Fruit fly (Drosophila melanogaster) whole organism, wandering third instar larva: Measurements from ENCODE around the gene meigo.

Experiments
- GATAd ChIP-seq: sonication (Bioruptor generic); optimal IDR thresholded peaks from 2 replicates; lab custom pipeline; 2016; ENCODE audit warnings: missing biosample characterization, missing genetic modification characterization
- HLH106 ChIP-seq: fragments of 200-800 bp; optimal IDR thresholded peaks from 3 replicates; lab custom pipeline; 2019; ENCODE audit warnings: missing biosample characterization, mild to moderate bottlenecking, missing genetic modification characterization, moderate library complexity
- Hnf4 ChIP-seq: fragments of 200-800 bp; sonication (Bioruptor generic); optimal IDR thresholded peaks from 2 replicates; lab custom pipeline; 2016; ENCODE audit warnings: missing biosample characterization, mild to moderate bottlenecking, missing genetic modification characterization
- Hr78 ChIP-seq: fragments of >200 bp; optimal IDR thresholded peaks from 2 replicates; lab custom pipeline; 2017; ENCODE audit warnings: missing biosample characterization, missing genetic modification characterization
- Hr83 ChIP-seq: fragments of 200-300 bp; sonication (Bioruptor generic); optimal IDR thresholded peaks from 2 replicates; lab custom pipeline; 2016; ENCODE audit warnings: missing biosample characterization, mild to moderate bottlenecking, missing genetic modification characterization, moderate library complexity; ENCODE audit not compliant: poor library complexity, severe bottlenecking
- Jra ChIP-seq: sonication (Bioruptor generic); optimal IDR thresholded peaks from 2 replicates; lab custom pipeline; 2016; ENCODE audit warnings: missing biosample characterization, missing genetic modification characterization
- Mio ChIP-seq: sonication (Bioruptor generic); optimal IDR thresholded peaks from 2 replicates; lab custom pipeline; 2016; ENCODE audit warnings: missing biosample characterization, missing genetic modification characterization
- Myc ChIP-seq: fragments of >200 bp; optimal IDR thresholded peaks from 2 replicates; lab custom pipeline; 2017
- N ChIP-seq: fragments of >200 bp; optimal IDR thresholded peaks from 2 replicates; lab custom pipeline; 2018; ENCODE audit warnings: missing biosample characterization, missing external identifiers, missing genetic modification characterization
- OdsH ChIP-seq: fragments of 200-800 bp; sonication (Bioruptor generic); optimal IDR thresholded peaks from 2 replicates; lab custom pipeline; 2016; ENCODE audit warnings: missing biosample characterization, mild to moderate bottlenecking, missing genetic modification characterization
- Rel ChIP-seq, 2 experiments: fragments of 200-800 bp; sonication (Bioruptor generic) in 1 of 2; optimal IDR thresholded peaks; 2 replicates in 1 of 2; 3 replicates in 1 of 2; lab custom pipeline; 2016 to 2019; ENCODE audit warnings: mild to moderate bottlenecking in 2 of 2, missing biosample characterization in 2 of 2, missing genetic modification characterization in 2 of 2, moderate library complexity in 1 of 2
- Sp1 ChIP-seq: fragments of 200-800 bp; sonication (Bioruptor generic); optimal IDR thresholded peaks from 3 replicates; lab custom pipeline; 2019; ENCODE audit warnings: missing biosample characterization, mild to moderate bottlenecking, missing genetic modification characterization, moderate library complexity
- Vsx2 ChIP-seq: fragments of 200-300, 225-300 bp; sonication (Bioruptor generic); optimal IDR thresholded peaks from 2 replicates; lab custom pipeline; 2018; ENCODE audit warnings: missing biosample characterization, missing genetic modification characterization; ENCODE audit not compliant: partially characterized antibody
- br ChIP-seq: fragments of 200-800 bp; sonication (Bioruptor generic); optimal IDR thresholded peaks from 2 replicates; lab custom pipeline; 2016; ENCODE audit warnings: missing biosample characterization, missing genetic modification characterization
- brk ChIP-seq: fragments of 200-800 bp; sonication (Bioruptor generic); optimal IDR thresholded peaks from 2 replicates; lab custom pipeline; 2016; ENCODE audit warnings: missing biosample characterization, mild to moderate bottlenecking, missing genetic modification characterization
- dl ChIP-seq, 2 experiments: fragments of 175-275, 200-275 bp in 1 of 2; fragments of 200-275 bp in 1 of 2; sonication (Bioruptor generic); optimal IDR thresholded peaks; lab custom pipeline; 2018; ENCODE audit warnings: mild to moderate bottlenecking in 2 of 2, missing biosample characterization in 2 of 2, missing genetic modification characterization in 2 of 2, moderate library complexity in 2 of 2; ENCODE audit not compliant: partially characterized antibody in 2 of 2, insufficient read depth in 1 of 2
- ey ChIP-seq: fragments of 200-800 bp; sonication (Bioruptor generic); optimal IDR thresholded peaks from 2 replicates; lab custom pipeline; 2016; ENCODE audit warnings: missing biosample characterization, missing genetic modification characterization
- foxo ChIP-seq, 2 experiments: fragments of 200-800 bp; sonication (Bioruptor generic); optimal IDR thresholded peaks; 2 replicates in 1 of 2; 3 replicates in 1 of 2; lab custom pipeline; 2016 to 2017; ENCODE audit warnings: missing biosample characterization in 2 of 2, missing genetic modification characterization in 2 of 2
- fru ChIP-seq: fragments of 200-800 bp; sonication (Bioruptor generic); optimal IDR thresholded peaks from 3 replicates; lab custom pipeline; 2016; ENCODE audit warnings: missing biosample characterization, mild to moderate bottlenecking, missing genetic modification characterization
- h ChIP-seq: fragments of 200-800 bp; sonication (Bioruptor generic); optimal IDR thresholded peaks from 3 replicates; lab custom pipeline; 2016; ENCODE audit warnings: missing biosample characterization, mild to moderate bottlenecking, missing genetic modification characterization
- jim ChIP-seq: fragments of 175-275, 200-325 bp; sonication (Bioruptor generic); optimal IDR thresholded peaks from 2 replicates; lab custom pipeline; 2016; ENCODE audit warnings: missing biosample characterization, mild to moderate bottlenecking, missing genetic modification characterization
- lola ChIP-seq: fragments of >200 bp; optimal IDR thresholded peaks from 2 replicates; lab custom pipeline; 2017; ENCODE audit warnings: missing biosample characterization, missing genetic modification characterization
- pan ChIP-seq: fragments of >200 bp; optimal IDR thresholded peaks from 2 replicates; lab custom pipeline; 2017
- rgr ChIP-seq: fragments of 200-800 bp; sonication (Bioruptor generic); optimal IDR thresholded peaks from 3 replicates; lab custom pipeline; 2016; ENCODE audit warnings: missing biosample characterization, mild to moderate bottlenecking, missing genetic modification characterization
- sage ChIP-seq: fragments of 200-800 bp; sonication (Bioruptor generic); optimal IDR thresholded peaks from 2 replicates; lab custom pipeline; 2016; ENCODE audit warnings: missing biosample characterization, mild to moderate bottlenecking, missing genetic modification characterization
- sv ChIP-seq: fragments of 200-800 bp; sonication (Bioruptor generic); optimal IDR thresholded peaks from 3 replicates; lab custom pipeline; 2016; ENCODE audit warnings: missing biosample characterization, missing genetic modification characterization
- tai ChIP-seq: sonication (Bioruptor generic); optimal IDR thresholded peaks from 2 replicates; lab custom pipeline; 2016; ENCODE audit warnings: missing biosample characterization, missing genetic modification characterization
- usp ChIP-seq: fragments of >200 bp; optimal IDR thresholded peaks from 2 replicates; lab custom pipeline; 2017; ENCODE audit warnings: missing biosample characterization, missing genetic modification characterization
- woc ChIP-seq: sonication (Bioruptor generic); optimal IDR thresholded peaks from 2 replicates; lab custom pipeline; 2016; ENCODE audit warnings: missing biosample characterization, mild to moderate bottlenecking, missing genetic modification characterization

Gene meigo

DNA sequence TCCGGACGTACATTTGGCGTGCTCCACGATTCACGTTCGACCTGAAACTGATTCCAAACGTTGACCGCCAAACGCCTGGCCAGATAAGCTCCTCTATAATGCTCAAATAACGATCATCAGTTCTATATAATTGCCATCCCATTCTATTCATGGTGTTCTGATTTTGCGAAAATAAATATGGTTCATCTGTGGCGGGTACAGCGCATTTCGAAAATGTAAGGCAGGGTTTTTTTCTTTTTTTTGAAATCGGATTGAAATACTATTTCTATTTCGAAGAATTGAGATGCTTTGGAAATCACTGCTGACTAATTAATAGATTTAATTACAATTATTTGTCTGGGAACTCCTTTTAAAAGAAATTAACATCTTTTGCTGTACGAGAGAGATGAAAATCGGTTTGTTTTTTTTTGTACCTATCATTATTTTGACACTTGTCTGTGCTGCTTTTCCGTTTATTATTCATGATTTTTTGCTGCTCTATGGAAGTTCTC, 23.0 kb downstream of the meigo start, which contains the start of gene cDIP:
TSS of gene cDIP (minus strand) at position 51 of the 491 bp plus-strand sequence.
- TF ChIP-seq Mio (no peak), Hr78 (GFP tag; lab: Kevin White, UChicago) (no peak), GATAd (no peak), usp (GFP tag; lab: Kevin White, UChicago) (no peak), rgr (GFP tag; lab: Kevin White, UChicago) (no peak), Hnf4 (GFP tag; lab: Kevin White, UChicago) (no peak), h (no peak), fru (GFP tag; lab: Kevin White, UChicago) (no peak), woc (GFP tag; lab: Kevin White, UChicago) (no peak), foxo (GFP tag; optimal IDR thresholded peaks at IDR 0.05; lab: Kevin White, UChicago) (no peak), N (GFP tag; lab: Kevin White, UChicago) (no peak), Vsx2 (GFP tag; lab: Kevin White, UChicago) (no peak), Jra (GFP tag; lab: Kevin White, UChicago) (no peak), HLH106 (tag; lab: Kevin White, UChicago) (no peak), Sp1 (GFP tag; lab: Kevin White, UChicago) (no peak)

DNA sequence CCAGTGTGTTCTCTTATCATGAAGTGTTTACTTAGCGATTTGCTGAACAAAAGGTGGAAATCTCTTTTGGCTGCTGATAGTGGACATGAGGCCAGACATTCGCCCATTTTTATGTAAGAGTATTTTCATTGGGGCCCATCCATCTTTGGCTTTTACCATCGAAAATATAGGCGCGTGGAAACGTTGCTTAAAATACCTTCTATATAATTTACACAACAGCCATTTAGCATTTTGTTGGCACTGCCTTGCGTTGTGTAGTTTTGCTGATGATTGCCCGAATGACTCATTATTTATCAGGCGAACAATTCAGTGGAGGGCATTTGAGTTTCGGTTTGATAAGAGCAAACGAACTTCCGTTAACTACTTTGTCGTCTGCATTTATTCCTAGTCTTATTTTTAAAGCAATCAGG, 23.6 kb downstream of the meigo start:
- no peak for TF ChIP-seq jim (GFP tag; lab: Kevin White, UChicago)
- peak in 1 of 2 experiments; percentile 19 for TF ChIP-seq foxo (GFP tag; optimal IDR thresholded peaks at IDR 0.05; lab: Kevin White, UChicago)
- TF ChIP-seq fru (GFP tag; lab: Kevin White, UChicago) = peak; percentile 2

DNA sequence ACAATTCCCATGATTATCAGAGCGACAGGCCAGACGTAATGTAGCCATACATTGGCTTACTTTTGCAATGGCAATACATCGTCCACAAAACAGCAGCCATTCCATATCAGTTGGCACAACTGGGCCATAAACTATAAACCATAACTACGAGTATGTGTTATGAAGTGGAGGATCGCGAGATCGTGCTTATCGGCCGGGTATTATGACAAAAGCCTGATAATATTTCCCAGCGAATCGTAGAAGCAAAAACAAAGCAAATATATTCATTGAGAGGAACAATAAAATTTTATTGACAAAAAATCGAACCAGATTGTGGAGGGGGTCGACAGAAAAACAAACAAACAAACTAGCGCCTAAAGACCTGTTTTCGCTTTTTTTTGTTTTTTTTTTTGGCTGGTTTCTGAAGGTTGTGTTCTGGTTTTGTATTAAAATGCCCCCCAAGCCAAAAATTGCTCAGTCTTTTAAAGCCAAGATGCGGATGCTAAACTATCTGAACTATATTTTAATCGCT, 25.3 kb downstream of the meigo start, which contains the start of gene CG5810:
TSS of gene CG5810 (plus strand) at position 461 of the 511 bp plus-strand sequence.
- no peak for TF ChIP-seq Rel (GFP tag; optimal IDR thresholded peaks at IDR 0.05; lab: Kevin White, UChicago)
- peak; percentile 60 for TF ChIP-seq Rel (tag; optimal IDR thresholded peaks at IDR 0.05; lab: Kevin White, UChicago)
- TF ChIP-seq tai (GFP tag; lab: Kevin White, UChicago) = no peak
- peak; percentile 2 for TF ChIP-seq rgr (GFP tag; lab: Kevin White, UChicago)
- no peak for TF ChIP-seq lola (GFP tag; lab: Kevin White, UChicago)

DNA sequence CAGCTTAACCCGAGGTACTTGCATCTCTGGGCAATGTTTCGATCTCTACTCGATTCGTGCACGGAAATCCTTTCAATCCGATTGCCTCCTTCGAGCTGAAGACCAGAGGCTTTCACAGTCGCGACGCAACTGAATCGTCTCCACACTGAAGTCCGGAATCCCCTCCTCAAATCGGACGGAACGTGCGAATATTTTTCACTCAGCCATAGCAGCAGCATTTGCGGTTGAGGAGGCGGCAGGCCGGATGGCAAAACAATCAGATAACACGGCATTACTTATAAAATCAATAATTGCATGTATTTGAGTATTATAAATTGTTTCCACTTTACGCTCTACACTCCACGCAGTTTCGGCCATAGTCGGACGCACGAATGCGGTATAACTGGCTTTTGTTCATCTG, 30.0 kb downstream of the meigo start, which contains the start of gene Snmp1:
TSS of gene Snmp1 (minus strand) at position 101 of the 400 bp plus-strand sequence.
- TF ChIP-seq sage (GFP tag; lab: Kevin White, UChicago) = no peak
- TF ChIP-seq tai (GFP tag; lab: Kevin White, UChicago) = no peak
- TF ChIP-seq pan (lab: Kevin White, UChicago) = no peak
- no peak for TF ChIP-seq N (GFP tag; lab: Kevin White, UChicago)
- TF ChIP-seq br (GFP tag; lab: Kevin White, UChicago) = no peak
- no peak for TF ChIP-seq brk
- TF ChIP-seq fru (GFP tag; lab: Kevin White, UChicago) = no peak
- no peak for TF ChIP-seq GATAd
- TF ChIP-seq foxo (GFP tag; optimal IDR thresholded peaks at IDR 0.05; lab: Kevin White, UChicago) = no peak
- TF ChIP-seq rgr (GFP tag; lab: Kevin White, UChicago) = no peak
- TF ChIP-seq lola (GFP tag; lab: Kevin White, UChicago) = no peak

DNA sequence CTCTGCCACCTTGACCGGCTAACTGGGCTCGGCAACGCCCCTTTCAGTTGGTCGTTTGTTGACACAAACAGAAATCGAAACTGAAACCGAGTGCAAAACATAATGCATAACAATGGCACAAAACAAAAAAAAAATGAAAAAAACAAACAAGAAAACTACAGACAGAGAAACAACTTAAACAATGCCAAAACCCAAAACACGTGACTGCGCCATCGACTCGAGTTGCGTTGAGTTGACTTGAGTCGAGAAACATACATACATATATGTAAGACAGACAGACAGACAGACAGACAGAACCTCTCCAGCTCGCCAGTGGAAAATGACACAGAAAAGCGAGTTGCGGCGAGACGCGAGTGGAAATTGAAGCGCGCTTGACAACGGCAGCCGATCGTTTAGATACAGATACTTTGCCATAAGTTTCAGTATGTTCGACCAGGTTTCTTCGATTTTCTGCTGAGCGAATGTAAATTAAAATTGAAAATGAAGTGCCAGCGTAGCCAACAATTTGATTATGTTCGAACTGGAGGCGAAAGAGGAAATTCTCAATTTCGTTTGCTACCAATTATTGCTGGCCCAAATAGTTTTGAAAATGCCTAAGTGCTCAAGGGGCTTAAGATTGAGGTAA, 31.6 kb downstream of the meigo start:
- no peak for TF ChIP-seq fru (GFP tag; lab: Kevin White, UChicago)
- no peak for TF ChIP-seq usp (GFP tag; lab: Kevin White, UChicago)
- no peak for TF ChIP-seq sage (GFP tag; lab: Kevin White, UChicago)
- no peak for TF ChIP-seq Hr83 (GFP tag; lab: Kevin White, UChicago)
- no peak for TF ChIP-seq Sp1 (GFP tag; lab: Kevin White, UChicago)
- TF ChIP-seq Myc = no peak
- no peak for TF ChIP-seq dl (GFP tag; optimal IDR thresholded peaks at IDR 0.05; lab: Kevin White, UChicago; ENCODE audit: insufficient read depth in 1 of 2, partially characterized antibody in 2 of 2)
- no peak for TF ChIP-seq HLH106 (tag; lab: Kevin White, UChicago)
- TF ChIP-seq Jra (GFP tag; lab: Kevin White, UChicago) = no peak
- TF ChIP-seq ey (GFP tag; lab: Kevin White, UChicago) = no peak
- TF ChIP-seq sv (GFP tag; lab: Kevin White, UChicago) = no peak
- no peak for TF ChIP-seq OdsH (GFP tag; lab: Kevin White, UChicago)
- TF ChIP-seq tai (GFP tag; lab: Kevin White, UChicago) = no peak
